Fruit fly (Drosophila melanogaster): Measurements from ENCODE around the gene Non2.

The Non2 gene

DNA sequence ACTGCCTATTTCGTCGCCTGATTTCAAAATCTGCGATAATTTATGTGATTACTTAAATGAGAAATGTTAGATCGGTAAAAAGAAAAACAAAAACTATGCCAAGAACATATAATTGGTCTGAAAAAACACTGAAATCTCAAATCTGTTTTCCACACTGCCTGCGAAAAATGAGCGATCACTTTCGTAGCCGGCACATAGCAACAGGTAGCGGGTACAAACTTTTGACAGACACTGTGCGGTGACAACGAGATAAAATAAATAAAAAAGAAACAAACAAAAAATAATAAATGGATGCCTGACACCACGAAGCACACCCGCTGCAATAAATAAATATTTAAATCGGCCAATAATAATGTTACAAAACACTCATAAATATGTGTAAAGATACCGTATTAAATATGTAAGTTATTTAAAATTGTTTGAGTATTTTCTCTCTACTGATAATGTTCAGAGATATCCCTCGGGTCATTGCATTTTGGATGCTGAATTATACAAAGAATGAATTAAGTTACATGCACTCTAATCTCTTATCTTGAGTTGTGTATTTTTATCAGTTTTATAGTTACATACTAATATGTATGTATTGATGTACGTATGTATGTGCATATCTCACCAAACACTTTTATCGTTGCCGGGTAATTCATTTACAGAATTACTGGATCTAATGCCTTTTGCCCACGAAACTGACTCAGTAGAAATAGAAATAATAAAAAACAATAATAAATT lies 1.6 kb upstream of the Non2 start (continued):
- no peak for TF ChIP-seq CG30403 (GFP tag; optimal IDR thresholded peaks at IDR 0.05)
- peak; percentile 16 for TF ChIP-seq Blimp-1 (GFP tag; optimal IDR thresholded peaks at IDR 0.05)
- TF ChIP-seq CG3838 (GFP tag; optimal IDR thresholded peaks at IDR 0.05) = no peak
- no peak for TF ChIP-seq otp (GFP tag; IDR thresholded peaks at IDR 0.05)
- TF ChIP-seq NC2α (GFP tag; optimal IDR thresholded peaks at IDR 0.05) = no peak
- TF ChIP-seq lov (optimal IDR thresholded peaks at IDR 0.05) = no peak
- TF ChIP-seq lov (GFP tag; IDR thresholded peaks at IDR 0.05) = no peak
- no peak for TF ChIP-seq CG18262 (tag; optimal IDR thresholded peaks at IDR 0.05)
- no peak for TF ChIP-seq slp2 (GFP tag; optimal IDR thresholded peaks at IDR 0.05)
- TF ChIP-seq ranshi (GFP tag; IDR thresholded peaks at IDR 0.05) = no peak
- no peak for TF ChIP-seq Bgb (GFP tag; IDR thresholded peaks at IDR 0.05; ENCODE audit: partially characterized antibody)
- TF ChIP-seq Trl (optimal IDR thresholded peaks at IDR 0.05) = no peak
- no peak for TF ChIP-seq Trl (GFP tag; optimal IDR thresholded peaks at IDR 0.05)
- TF ChIP-seq wor (GFP tag; IDR thresholded peaks at IDR 0.05) = no peak
- no peak for TF ChIP-seq knrl (GFP tag; IDR thresholded peaks at IDR 0.05; ENCODE audit: partially characterized antibody)
- 0 out of 2 replicates have a peak, but pooled peaks have one; percentile 12 for TF ChIP-seq Atf6 (GFP tag; IDR thresholded peaks at IDR 0.05)
- TF ChIP-seq CG17612 (GFP tag; IDR thresholded peaks at IDR 0.05) = no peak
- TF ChIP-seq pum (GFP tag; optimal IDR thresholded peaks at IDR 0.05) = no peak
- no peak for TF ChIP-seq Mes4 (GFP tag; optimal IDR thresholded peaks at IDR 0.05)
- no peak for TF ChIP-seq CG1647 (GFP tag; optimal IDR thresholded peaks at IDR 0.05)
- no peak for TF ChIP-seq al (GFP tag; IDR thresholded peaks at IDR 0.05)
- no peak for TF ChIP-seq sd (tag; optimal IDR thresholded peaks at IDR 0.05)
- no peak for TF ChIP-seq Dbx (GFP tag; IDR thresholded peaks at IDR 0.05)
- no peak for TF ChIP-seq CG13424 (tag; optimal IDR thresholded peaks at IDR 0.05)
- TF ChIP-seq CG17385 (GFP tag; optimal IDR thresholded peaks at IDR 0.05) = no peak
- no peak for TF ChIP-seq ato (GFP tag; IDR thresholded peaks at IDR 0.05; ENCODE audit: partially characterized antibody)
- TF ChIP-seq CG14710 (tag; optimal IDR thresholded peaks at IDR 0.05) = no peak
- no peak for TF ChIP-seq gcm2 (GFP tag; optimal IDR thresholded peaks at IDR 0.05)
- no peak for TF ChIP-seq CG10959 (GFP tag; IDR thresholded peaks at IDR 0.05)
- peak; percentile 28 for TF ChIP-seq NfI (GFP tag; optimal IDR thresholded peaks at IDR 0.05)
- TF ChIP-seq Atf3 (GFP tag; optimal IDR thresholded peaks at IDR 0.05) = no peak
- peak; percentile 26; the same call in 1 of the 3 replicates for TF ChIP-seq Aef1 (GFP tag; IDR thresholded peaks at IDR 0.05)
- TF ChIP-seq CG7786 (GFP tag; optimal IDR thresholded peaks at IDR 0.05) = no peak
- no peak for TF ChIP-seq Jarid2 (GFP tag; optimal IDR thresholded peaks at IDR 0.05)
- no peak for TF ChIP-seq CG6854 (GFP tag; optimal IDR thresholded peaks at IDR 0.05)
- no peak for TF ChIP-seq CG15073 (GFP tag; optimal IDR thresholded peaks at IDR 0.05)
- TF ChIP-seq C15 (GFP tag; IDR thresholded peaks at IDR 0.05) = no peak
- no peak for TF ChIP-seq cad (GFP tag; optimal IDR thresholded peaks at IDR 0.05)
- no peak for TF ChIP-seq grau (tag; optimal IDR thresholded peaks at IDR 0.05)
- peak; percentile 19; the same call in 1 of the 2 replicates for TF ChIP-seq CG4360 (GFP tag; IDR thresholded peaks at IDR 0.05)
- TF ChIP-seq wdn (GFP tag; IDR thresholded peaks at IDR 0.05) = no peak
- TF ChIP-seq fd3F (GFP tag; optimal IDR thresholded peaks at IDR 0.05) = no peak
- no peak for TF ChIP-seq Poxn (GFP tag; IDR thresholded peaks at IDR 0.05)
- TF ChIP-seq CG33213 (GFP tag; optimal IDR thresholded peaks at IDR 0.05) = no peak
- no peak for TF ChIP-seq Lpt (GFP tag; optimal IDR thresholded peaks at IDR 0.05)
- no peak for TF ChIP-seq CG8281 (tag; optimal IDR thresholded peaks at IDR 0.05)
- no peak for TF ChIP-seq CG6791 (GFP tag; IDR thresholded peaks at IDR 0.05; ENCODE audit: partially characterized antibody)
- TF ChIP-seq HLH54F (GFP tag; optimal IDR thresholded peaks at IDR 0.05) = no peak
- TF ChIP-seq CG11247 (GFP tag; IDR thresholded peaks at IDR 0.05) = no peak
- no peak for TF ChIP-seq schlank (tag; optimal IDR thresholded peaks at IDR 0.05)
- TF ChIP-seq Hr51 (GFP tag; optimal IDR thresholded peaks at IDR 0.05) = no peak

All from whole organism, embryonic.